Worm (Caenorhabditis elegans) whole organism, L2 larva: ENCODE data around the gene K08E7.4.

Experiments
- ama-1 ChIP-seq: fragments of 150-350 bp; optimal IDR thresholded peaks from 2 replicates; lab custom pipeline; 2018; ENCODE audit warnings: inconsistent platforms
- crh-2 ChIP-seq: sonication (generic microtip); optimal IDR thresholded peaks from 2 replicates; lab custom pipeline; 2017; ENCODE audit warnings: missing biosample characterization, missing genetic modification characterization
- unc-62 ChIP-seq: fragments of 150-350 bp; optimal IDR thresholded peaks from 2 replicates; lab custom pipeline; 2014; ENCODE audit warnings: missing biosample characterization, missing genetic modification reagents, missing genetic modification characterization

DNA sequence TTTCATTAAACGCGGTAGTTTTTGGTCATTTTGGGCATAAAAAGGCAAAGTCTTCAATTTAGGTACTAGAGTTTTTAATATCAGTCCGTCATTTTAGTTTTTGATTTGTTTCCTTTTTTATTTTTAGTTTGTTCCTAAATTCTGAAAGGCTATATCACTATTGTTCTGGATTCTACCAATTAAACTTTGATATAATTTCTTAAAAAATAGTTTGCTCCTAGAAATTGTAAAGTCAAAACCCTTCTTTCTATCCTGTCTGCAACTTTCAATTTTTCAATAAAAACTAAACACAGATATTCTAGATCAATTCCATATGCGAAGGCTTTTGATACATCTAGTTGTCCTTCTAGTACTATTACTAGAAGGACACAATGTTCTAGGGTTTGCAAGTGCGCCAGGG lies 2.1 kb upstream of the K08E7.4 start, which contains the start of gene K08E7.5:
- TF ChIP-seq ama-1 (lab: Kevin White, UChicago) (no peak), unc-62 (GFP tag; lab: Kevin White, UChicago) (no peak), crh-2 (tag; lab: Kevin White, UChicago) (no peak)
